Fruit fly (Drosophila melanogaster): ENCODE data around the gene CG45207.

DNA sequence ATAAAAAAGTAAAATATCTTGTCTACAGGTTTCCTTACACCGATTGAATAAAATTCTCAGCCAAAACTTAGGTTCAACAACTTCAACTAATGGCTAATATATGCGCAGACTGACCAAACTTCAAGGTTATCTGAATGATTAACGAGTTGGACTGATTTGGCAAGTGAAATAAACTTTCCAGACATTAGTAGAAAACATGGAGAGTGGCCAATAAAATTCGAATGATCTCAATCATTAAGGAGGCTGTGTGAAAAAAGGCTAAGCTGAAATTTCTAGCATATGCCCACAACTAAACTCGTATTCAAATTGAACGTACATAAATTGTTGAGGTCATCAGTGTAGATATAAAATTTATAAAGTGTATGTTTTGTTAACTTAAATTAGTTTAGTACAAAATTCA lies 4.4 kb upstream of the CG45207 start, which contains the start of gene CG5614:
- TF ChIP-seq Crg-1 (GFP tag; optimal IDR thresholded peaks at IDR 0.05): no peak
- no peak for TF ChIP-seq CG11617 (GFP tag; optimal IDR thresholded peaks at IDR 0.05)
- no peak for TF ChIP-seq CG7101 (tag; optimal IDR thresholded peaks at IDR 0.05)
- no peak for TF ChIP-seq pad (GFP tag; optimal IDR thresholded peaks at IDR 0.05)
- TF ChIP-seq bab1 (GFP tag; optimal IDR thresholded peaks at IDR 0.05): no peak
- TF ChIP-seq CG14711 (tag; optimal IDR thresholded peaks at IDR 0.05): no peak
- TF ChIP-seq CG12768 (GFP tag; optimal IDR thresholded peaks at IDR 0.05): no peak
- no peak for TF ChIP-seq CG33017 (tag; optimal IDR thresholded peaks at IDR 0.05)
- TF ChIP-seq kay (GFP tag; ENCODE audit: borderline replicate concordance): no peak
- TF ChIP-seq cnc (optimal IDR thresholded peaks at IDR 0.05): no peak
- no peak for TF ChIP-seq CG7045 (GFP tag; optimal IDR thresholded peaks at IDR 0.05)
